Fruit fly (Drosophila melanogaster): Measurements from ENCODE around the gene CG42502.

CG42502 gene

dm6 chr2L:18830587-18831528 is 19.8 kb upstream of the CG42502 start, which contains the start of the genes CG17597 and ScpX (continued):
- TF ChIP-seq Stat92E (GFP tag; optimal IDR thresholded peaks at IDR 0.05) = no peak
- no peak for TF ChIP-seq CG13123 (GFP tag; optimal IDR thresholded peaks at IDR 0.05)
- TF ChIP-seq Hr3 (GFP tag; optimal IDR thresholded peaks at IDR 0.05) = peak; percentile 73
- no peak; the same call in 1 of the 2 replicates for TF ChIP-seq ara (GFP tag; IDR thresholded peaks at IDR 0.05)
- TF ChIP-seq Ets65A (GFP tag) = peak; percentile 93
- no peak for TF ChIP-seq CG4360 (GFP tag; IDR thresholded peaks at IDR 0.05)
- no peak for TF ChIP-seq CG10274 (GFP tag; optimal IDR thresholded peaks at IDR 0.05)
- peak; percentile 57 for TF ChIP-seq CG13894 (tag; optimal IDR thresholded peaks at IDR 0.05)
- peak; percentile 78 for TF ChIP-seq lilli (GFP tag; optimal IDR thresholded peaks at IDR 0.05)
- TF ChIP-seq lov (optimal IDR thresholded peaks at IDR 0.05) = no peak
- no peak for TF ChIP-seq lov (GFP tag; IDR thresholded peaks at IDR 0.05)
- TF ChIP-seq CG6813 (GFP tag; optimal IDR thresholded peaks at IDR 0.05) = no peak
- TF ChIP-seq zfh2 (GFP tag; optimal IDR thresholded peaks at IDR 0.05) = peak; percentile 71
- peak; percentile 67 for TF ChIP-seq CG13424 (tag; optimal IDR thresholded peaks at IDR 0.05)
- no peak for TF ChIP-seq ash1 (GFP tag; optimal IDR thresholded peaks at IDR 0.05)
- TF ChIP-seq mam (GFP tag; optimal IDR thresholded peaks at IDR 0.05) = peak; percentile 69
- peak; percentile 53 for TF ChIP-seq CG8290 (GFP tag; optimal IDR thresholded peaks at IDR 0.05)
- peak; percentile 1 to 58 for TF ChIP-seq CG8290 (tag; optimal IDR thresholded peaks at IDR 0.05)
- peak; percentile 52 for TF ChIP-seq CG3065 (GFP tag; optimal IDR thresholded peaks at IDR 0.05)
- TF ChIP-seq CG7357 (GFP tag; IDR thresholded peaks at IDR 0.05) = 0 out of 3 replicates have a peak, but pooled peaks have one; percentile 28
- peak; percentile 50 to 74 for TF ChIP-seq Pdp1 (GFP tag; optimal IDR thresholded peaks at IDR 0.05)
- TF ChIP-seq Aef1 (GFP tag; IDR thresholded peaks at IDR 0.05) = 0 out of 3 replicates have a peak, but pooled peaks have one; percentile 21
- TF ChIP-seq CG9437 (GFP tag; optimal IDR thresholded peaks at IDR 0.05) = peak; percentile 56
- TF ChIP-seq CHES-1-like (GFP tag; optimal IDR thresholded peaks at IDR 0.05) = peak; percentile 57
- peak; percentile 69 for TF ChIP-seq CG9727 (GFP tag; optimal IDR thresholded peaks at IDR 0.05)
- peak; percentile 64 for TF ChIP-seq CG33557 (GFP tag; optimal IDR thresholded peaks at IDR 0.05)
- no peak for TF ChIP-seq odd (GFP tag; optimal IDR thresholded peaks at IDR 0.05)
- peak; percentile 39; the same call in 1 of the 2 replicates for TF ChIP-seq CG32772 (GFP tag; IDR thresholded peaks at IDR 0.05)
- no peak for TF ChIP-seq sc (optimal IDR thresholded peaks at IDR 0.05)
- peak; percentile 18 for TF ChIP-seq sc (GFP tag; optimal IDR thresholded peaks at IDR 0.05)
- TF ChIP-seq trh (GFP tag; optimal IDR thresholded peaks at IDR 0.05) = no peak
- peak; percentile 53 for TF ChIP-seq kay (GFP tag; optimal IDR thresholded peaks at IDR 0.05)
- TF ChIP-seq CTCF (GFP tag; optimal IDR thresholded peaks at IDR 0.05) = peak; percentile 11
- peak; percentile 53 for TF ChIP-seq Antp (GFP tag; optimal IDR thresholded peaks at IDR 0.05)
- peak; percentile 81 for TF ChIP-seq BEAF-32 (GFP tag; optimal IDR thresholded peaks at IDR 0.05)
- TF ChIP-seq CG34224 (GFP tag; IDR thresholded peaks at IDR 0.05; ENCODE audit: partially characterized antibody) = peak; percentile 83
- TF ChIP-seq HLH3B (GFP tag; IDR thresholded peaks at IDR 0.05) = peak; percentile 19; the same call in 1 of the 2 replicates
- peak; percentile 78 for TF ChIP-seq hb (GFP tag; IDR thresholded peaks at IDR 0.05; ENCODE audit: partially characterized antibody)
- TF ChIP-seq danr (GFP tag; IDR thresholded peaks at IDR 0.05) = 0 out of 2 replicates have a peak, but pooled peaks have one; percentile 36
- TF ChIP-seq CG13296 (GFP tag; optimal IDR thresholded peaks at IDR 0.05) = peak; percentile 25
- no peak for TF ChIP-seq CG3163 (GFP tag; optimal IDR thresholded peaks at IDR 0.05)
- TF ChIP-seq dan (GFP tag; IDR thresholded peaks at IDR 0.05) = no peak
- TF ChIP-seq CG11696 (GFP tag; IDR thresholded peaks at IDR 0.05) = no peak
- TF ChIP-seq fd64A (GFP tag; optimal IDR thresholded peaks at IDR 0.05) = no peak
- TF ChIP-seq pros (GFP tag; optimal IDR thresholded peaks at IDR 0.05) = no peak
- peak; percentile 53 for TF ChIP-seq CG14014 (GFP tag; IDR thresholded peaks at IDR 0.05)
- TF ChIP-seq CG2889 (GFP tag; IDR thresholded peaks at IDR 0.05) = no peak
- TF ChIP-seq cas (GFP tag; IDR thresholded peaks at IDR 0.05) = no peak; the same call in 1 of the 2 replicates
- TF ChIP-seq B-H2 (GFP tag; optimal IDR thresholded peaks at IDR 0.05) = peak; percentile 63
- TF ChIP-seq CG42726 (GFP tag; IDR thresholded peaks at IDR 0.05; ENCODE audit: partially characterized antibody) = peak; percentile 73
